Worm (Caenorhabditis elegans) whole organism, L2 larva: ENCODE results near the gene lgc-48.

Experiments used
- C34F6.9 ChIP-seq: fragments of 150-350 bp; optimal IDR thresholded peaks from 2 replicates; lab custom pipeline; 2014; ENCODE audit warnings: missing biosample characterization, missing genetic modification characterization
- F13H6.1 ChIP-seq: sonication (generic microtip); optimal IDR thresholded peaks from 2 replicates; lab custom pipeline; 2016; ENCODE audit warnings: missing genetic modification characterization, missing compliant biosample characterization
- R02D3.7 ChIP-seq: fragments of 150-350 bp; optimal IDR thresholded peaks from 2 replicates; lab custom pipeline; 2014; ENCODE audit warnings: missing biosample characterization, missing genetic modification characterization
- alr-1 ChIP-seq: fragments of 150-350 bp; optimal IDR thresholded peaks from 2 replicates; lab custom pipeline; 2014; ENCODE audit warnings: missing biosample characterization, missing genetic modification characterization
- aly-2 ChIP-seq: fragments of 150-350 bp; optimal IDR thresholded peaks from 2 replicates; lab custom pipeline; 2014; ENCODE audit warnings: missing biosample characterization, missing genetic modification characterization
- ama-1 ChIP-seq: fragments of 150-350 bp; optimal IDR thresholded peaks from 2 replicates; lab custom pipeline; 2018; ENCODE audit warnings: inconsistent platforms
- blmp-1 ChIP-seq: sonication (generic microtip); optimal IDR thresholded peaks from 2 replicates; lab custom pipeline; 2017; ENCODE audit warnings: missing genetic modification characterization, mild to moderate bottlenecking, missing compliant biosample characterization, antibody characterized with exemption, moderate library complexity; ENCODE audit not compliant: insufficient read depth
- ceh-16 ChIP-seq: fragments of 150-350 bp; optimal IDR thresholded peaks from 2 replicates; lab custom pipeline; 2014; ENCODE audit warnings: missing biosample characterization, missing genetic modification characterization
- ceh-82 ChIP-seq: fragments of 150-350 bp; optimal IDR thresholded peaks from 2 replicates; lab custom pipeline; 2014; ENCODE audit warnings: missing biosample characterization, missing genetic modification characterization
- crh-2 ChIP-seq: sonication (generic microtip); optimal IDR thresholded peaks from 2 replicates; lab custom pipeline; 2017; ENCODE audit warnings: missing biosample characterization, missing genetic modification characterization
- dmd-4 ChIP-seq: sonication (generic microtip); optimal IDR thresholded peaks from 2 replicates; lab custom pipeline; 2017; ENCODE audit warnings: missing biosample characterization, missing genetic modification characterization
- egl-27 ChIP-seq: sonication (generic microtip); optimal IDR thresholded peaks from 3 replicates; lab custom pipeline; 2017; ENCODE audit warnings: missing biosample characterization, missing genetic modification reagents, missing genetic modification characterization
- elt-1 ChIP-seq: fragments of 150-350 bp; optimal IDR thresholded peaks from 2 replicates; lab custom pipeline; 2014; ENCODE audit warnings: missing biosample characterization, missing genetic modification characterization
- fos-1 ChIP-seq: fragments of 150-350 bp; optimal IDR thresholded peaks from 2 replicates; lab custom pipeline; 2014; ENCODE audit warnings: missing biosample characterization, missing genetic modification characterization
- gmeb-1 ChIP-seq: fragments of 150-350 bp; optimal IDR thresholded peaks from 2 replicates; lab custom pipeline; 2014; ENCODE audit warnings: missing biosample characterization, missing genetic modification characterization
- lin-11 ChIP-seq: fragments of 150-350 bp; sonication (generic microtip); optimal IDR thresholded peaks from 2 replicates; lab custom pipeline; 2014; ENCODE audit warnings: missing biosample characterization, missing genetic modification characterization, inconsistent platforms, mixed read lengths
- lin-13 ChIP-seq: fragments of 150-350 bp; optimal IDR thresholded peaks from 2 replicates; lab custom pipeline; 2014; ENCODE audit warnings: missing biosample characterization, missing genetic modification reagents, missing genetic modification characterization
- lin-39 ChIP-seq: fragments of 150-350 bp; optimal IDR thresholded peaks from 2 replicates; lab custom pipeline; 2014; ENCODE audit warnings: missing biosample characterization, missing genetic modification reagents, missing genetic modification characterization
- lsy-2 ChIP-seq, 2 experiments: fragments of 150-350 bp in 1 of 2; sonication (generic microtip) in 1 of 2; optimal IDR thresholded peaks; 2 replicates each; lab custom pipeline; 2014 to 2017; ENCODE audit warnings: missing biosample characterization in 2 of 2, missing genetic modification characterization in 2 of 2
- mdl-1 ChIP-seq, 2 experiments: fragments of 150-350 bp in 1 of 2; sonication (generic microtip) in 1 of 2; optimal IDR thresholded peaks; 2 replicates each; lab custom pipeline; 2017; ENCODE audit warnings: missing biosample characterization in 2 of 2, missing genetic modification characterization in 2 of 2
- nhr-10 ChIP-seq: sonication (generic microtip); optimal IDR thresholded peaks from 2 replicates; lab custom pipeline; 2017; ENCODE audit warnings: missing biosample characterization, missing genetic modification characterization
- nhr-11 ChIP-seq: fragments of 150-350 bp; optimal IDR thresholded peaks from 2 replicates; lab custom pipeline; 2014; ENCODE audit warnings: missing biosample characterization, missing genetic modification characterization
- nhr-12 ChIP-seq: fragments of 150-350 bp; optimal IDR thresholded peaks from 2 replicates; lab custom pipeline; 2014; ENCODE audit warnings: missing biosample characterization, missing genetic modification characterization
- nhr-129 ChIP-seq: fragments of 150-350 bp; optimal IDR thresholded peaks from 2 replicates; lab custom pipeline; 2014; ENCODE audit warnings: missing biosample characterization, missing genetic modification characterization
- nhr-21 ChIP-seq: fragments of 150-350 bp; optimal IDR thresholded peaks from 2 replicates; lab custom pipeline; 2014; ENCODE audit warnings: missing biosample characterization, missing genetic modification characterization
- nhr-23 ChIP-seq: fragments of 150-350 bp; optimal IDR thresholded peaks from 2 replicates; lab custom pipeline; 2014; ENCODE audit warnings: missing biosample characterization, missing genetic modification reagents, missing genetic modification characterization
- nhr-237 ChIP-seq: fragments of 150-350 bp; optimal IDR thresholded peaks from 2 replicates; lab custom pipeline; 2014; ENCODE audit warnings: missing biosample characterization, missing genetic modification characterization
- nhr-25 ChIP-seq: fragments of 150-350 bp; sonication (generic microtip); optimal IDR thresholded peaks from 3 replicates; lab custom pipeline; 2014; ENCODE audit warnings: missing biosample characterization, missing genetic modification characterization
- peb-1 ChIP-seq: fragments of 150-350 bp; optimal IDR thresholded peaks from 2 replicates; lab custom pipeline; 2014; ENCODE audit warnings: missing biosample characterization, missing genetic modification characterization
- sem-4 ChIP-seq: fragments of 150-350 bp; optimal IDR thresholded peaks from 2 replicates; lab custom pipeline; 2014; ENCODE audit warnings: missing biosample characterization, missing genetic modification reagents, missing genetic modification characterization
- skn-1 ChIP-seq: sonication (generic microtip); optimal IDR thresholded peaks from 2 replicates; lab custom pipeline; 2017; ENCODE audit warnings: missing biosample characterization, missing genetic modification characterization
- sma-3 ChIP-seq: sonication (generic microtip); optimal IDR thresholded peaks from 2 replicates; lab custom pipeline; 2016; ENCODE audit warnings: missing genetic modification reagents, missing genetic modification characterization, missing compliant biosample characterization
- sma-9 ChIP-seq, 2 experiments: fragments of 150-350 bp in 1 of 2; sonication (generic microtip) in 1 of 2; optimal IDR thresholded peaks; 2 replicates each; lab custom pipeline; 2014 to 2016; ENCODE audit warnings: missing genetic modification characterization in 2 of 2, mild to moderate bottlenecking in 1 of 2, missing biosample characterization in 1 of 2, missing compliant biosample characterization in 1 of 2, missing genetic modification reagents in 1 of 2, moderate library complexity in 1 of 2
- unc-39 ChIP-seq: fragments of 150-350 bp; optimal IDR thresholded peaks from 2 replicates; lab custom pipeline; 2014; ENCODE audit warnings: missing biosample characterization, missing genetic modification characterization
- unc-55 ChIP-seq: fragments of 150-350 bp; sonication (generic microtip); optimal IDR thresholded peaks from 3 replicates; lab custom pipeline; 2014; ENCODE audit warnings: missing biosample characterization, missing genetic modification reagents, missing genetic modification characterization
- ztf-1 ChIP-seq: fragments of 200-800 bp; sonication (Bioruptor generic); conservative IDR thresholded peaks from 2 replicates; pipeline ENCODE4 v1.3.6; 2022; ENCODE audit warnings: missing genetic modification characterization, missing compliant biosample characterization
- ztf-4 ChIP-seq: fragments of 150-350 bp; optimal IDR thresholded peaks from 2 replicates; lab custom pipeline; 2014; ENCODE audit warnings: missing biosample characterization, missing genetic modification characterization

lgc-48 gene

ce11 chrV:13385798-13386197 lies 45.8 kb downstream of the lgc-48 start, which contains the start of gene gcy-34:
TSS of gene gcy-34 (minus strand) at chrV:13385898.
- no peak for TF ChIP-seq dmd-4 (tag; lab: Kevin White, UChicago)

ce11 chrV:13387472-13387871 lies 47.4 kb downstream of the lgc-48 start:
- TF ChIP-seq ama-1 (no peak), ztf-4 (tag; lab: Kevin White, UChicago) (no peak), R02D3.7 (tag; lab: Kevin White, UChicago) (no peak), C34F6.9 (tag; lab: Kevin White, UChicago) (no peak), lsy-2 (tag; optimal IDR thresholded peaks at IDR 0.05; lab: Kevin White, UChicago) (no peak), alr-1 (no peak)

ce11 chrV:13388961-13389360 lies 48.9 kb downstream of the lgc-48 start:
- TF ChIP-seq nhr-129 (tag; lab: Kevin White, UChicago): no peak
- no peak for TF ChIP-seq nhr-21
- no peak for TF ChIP-seq unc-39 (tag; lab: Kevin White, UChicago)
- no peak for TF ChIP-seq ama-1
- TF ChIP-seq nhr-12: no peak
- TF ChIP-seq lin-13: no peak
- TF ChIP-seq sem-4 (tag; lab: Kevin White, UChicago): no peak
- no peak for TF ChIP-seq F13H6.1 (tag; lab: Kevin White, UChicago)
- TF ChIP-seq crh-2 (tag; lab: Kevin White, UChicago): no peak
- TF ChIP-seq lin-11 (tag; lab: Kevin White, UChicago): no peak
- TF ChIP-seq ztf-1 (GFP tag; lab: Robert Waterston, UW): no peak
- TF ChIP-seq nhr-11: no peak
- no peak for TF ChIP-seq nhr-237 (tag; lab: Kevin White, UChicago)
- no peak for TF ChIP-seq nhr-10
- TF ChIP-seq sma-3 (GFP tag; lab: Kevin White, UChicago): no peak
- no peak for TF ChIP-seq mdl-1 (tag; optimal IDR thresholded peaks at IDR 0.05; lab: Kevin White, UChicago)

- TF ChIP-seq sem-4 (tag; lab: Kevin White, UChicago) (no peak), C34F6.9 (tag; lab: Kevin White, UChicago) (no peak), sma-3 (GFP tag; lab: Kevin White, UChicago) (peak; percentile 74), ceh-16 (tag; lab: Kevin White, UChicago) (peak; percentile 68), unc-39 (tag; lab: Kevin White, UChicago) (no peak), R02D3.7 (tag; lab: Kevin White, UChicago) (no peak), egl-27 (peak; percentile 67), peb-1 (tag; lab: Kevin White, UChicago) (no peak), gmeb-1 (no peak), ama-1 (no peak), ceh-82 (no peak), unc-55 (GFP tag; lab: Kevin White, UChicago) (no peak), lin-39 (no peak), blmp-1 (tag; lab: Kevin White, UChicago) (no peak), nhr-23 (tag; lab: Kevin White, UChicago) (no peak), skn-1 (tag; lab: Kevin White, UChicago) (no peak), lsy-2 (tag; optimal IDR thresholded peaks at IDR 0.05; lab: Kevin White, UChicago) (peak in 1 of 2 experiments; percentile 2), nhr-21 (peak; percentile 64), nhr-12 (no peak), aly-2 (tag; lab: Kevin White, UChicago) (no peak), nhr-25 (peak; percentile 50), crh-2 (tag; lab: Kevin White, UChicago) (peak; percentile 0), sma-9 (GFP tag; optimal IDR thresholded peaks at IDR 0.05; lab: Kevin White, UChicago) (peak; percentile 64), sma-9 (tag; optimal IDR thresholded peaks at IDR 0.05; lab: Kevin White, UChicago) (no peak), elt-1 (tag; lab: Kevin White, UChicago) (no peak), ztf-4 (tag; lab: Kevin White, UChicago) (no peak), fos-1 (peak; percentile 38)
Observed at ce11 chrV:13389454-13389853, 49.4 kb downstream of the lgc-48 start.
